Worm (Caenorhabditis elegans) whole organism, L4 larva: Measurements from ENCODE around the gene C01G12.5.

Experiments
- F26F4.8 ChIP-seq: fragments of 200-800 bp; sonication (Bioruptor generic); conservative IDR thresholded peaks from 2 replicates; pipeline ENCODE4 v1.3.6; 2022; ENCODE audit warnings: missing genetic modification characterization, missing compliant biosample characterization
- R02D3.7 ChIP-seq: fragments of 150-350 bp; sonication (generic microtip); optimal IDR thresholded peaks from 3 replicates; lab custom pipeline; 2014; ENCODE audit warnings: missing biosample characterization, missing genetic modification characterization
- T20F7.1 ChIP-seq: fragments of 200-800 bp; sonication (Bioruptor generic); optimal IDR thresholded peaks from 2 replicates; lab custom pipeline; 2018; ENCODE audit warnings: mild to moderate bottlenecking, missing genetic modification characterization, missing compliant biosample characterization
- T26A8.4 ChIP-seq: fragments of 200-800 bp; sonication (Bioruptor generic); IDR thresholded peaks from 2 replicates; pipeline ENCODE4 v1.3.6; 2022; ENCODE audit warnings: missing genetic modification characterization, missing compliant biosample characterization
- Y5F2A.4 ChIP-seq: fragments of 200-800 bp; sonication (Bioruptor generic); optimal IDR thresholded peaks from 2 replicates; lab custom pipeline; 2018; ENCODE audit warnings: mild to moderate bottlenecking, missing genetic modification characterization, missing compliant biosample characterization
- aha-1 ChIP-seq: fragments of 150-350 bp; peaks from one replicate; lab custom pipeline; 2014; ENCODE audit warnings: missing biosample characterization, missing genetic modification characterization
- ama-1 ChIP-seq: fragments of 150-350 bp; optimal IDR thresholded peaks from 2 replicates; lab custom pipeline; 2014; ENCODE audit warnings: inconsistent platforms, mixed read lengths
- ceh-20 ChIP-seq: fragments of 200-800 bp; sonication (Bioruptor generic); IDR thresholded peaks from 2 replicates; pipeline ENCODE4 v1.3.6; 2022; ENCODE audit warnings: missing genetic modification reagents, missing genetic modification characterization, missing compliant biosample characterization
- ceh-32 ChIP-seq: sonication (generic microtip); optimal IDR thresholded peaks from 2 replicates; lab custom pipeline; 2016; ENCODE audit warnings: mild to moderate bottlenecking, missing genetic modification characterization, missing compliant biosample characterization; ENCODE audit not compliant: poor library complexity
- ceh-44 ChIP-seq: fragments of 200-800 bp; sonication (Bioruptor generic); IDR thresholded peaks from 2 replicates; pipeline ENCODE4 v1.3.6; 2022; ENCODE audit warnings: missing genetic modification reagents, missing genetic modification characterization, missing compliant biosample characterization
- daf-16 ChIP-seq, 3 experiments: sonication (generic microtip); optimal IDR thresholded peaks; 2 replicates each; lab custom pipeline; 2016 to 2017; ENCODE audit warnings: missing genetic modification characterization in 3 of 3, missing genetic modification reagents in 3 of 3, mild to moderate bottlenecking in 2 of 3, missing compliant biosample characterization in 2 of 3, missing biosample characterization in 1 of 3, moderate library complexity in 1 of 3
- daf-8 ChIP-seq: fragments of 200-800 bp; sonication (Bioruptor generic); IDR thresholded peaks from 2 replicates; pipeline ENCODE4 v1.3.6; 2022; ENCODE audit warnings: missing genetic modification characterization, missing compliant biosample characterization
- dmd-8 ChIP-seq: fragments of 200-800 bp; sonication (Bioruptor generic); IDR thresholded peaks from 2 replicates; pipeline ENCODE4 v1.3.6; 2022; ENCODE audit warnings: missing genetic modification characterization, missing compliant biosample characterization
- dpl-1 ChIP-seq: fragments of 150-350 bp; optimal IDR thresholded peaks from 2 replicates; lab custom pipeline; 2014; ENCODE audit warnings: missing biosample characterization, missing genetic modification reagents, missing genetic modification characterization
- egl-43 ChIP-seq: fragments of 200-800 bp; sonication (Bioruptor generic); IDR thresholded peaks from 2 replicates; pipeline ENCODE4 v1.3.6; 2022; ENCODE audit warnings: missing genetic modification reagents, missing genetic modification characterization, missing compliant biosample characterization
- hlh-30 ChIP-seq: sonication (generic microtip); optimal IDR thresholded peaks from 2 replicates; lab custom pipeline; 2017; ENCODE audit warnings: antibody characterized with exemption, mild to moderate bottlenecking, missing genetic modification characterization, missing compliant biosample characterization; ENCODE audit not compliant: insufficient read depth
- jun-1 ChIP-seq: fragments of 150-350 bp; optimal IDR thresholded peaks from 2 replicates; lab custom pipeline; 2014; ENCODE audit warnings: missing biosample characterization, missing genetic modification reagents, missing genetic modification characterization
- lin-1 ChIP-seq: fragments of 200-800 bp; sonication (Bioruptor generic); IDR thresholded peaks from 2 replicates; pipeline ENCODE4 v1.3.6; 2022; ENCODE audit warnings: missing genetic modification reagents, missing genetic modification characterization, missing compliant biosample characterization
- lin-39 ChIP-seq: fragments of 150-350 bp; optimal IDR thresholded peaks from 2 replicates; lab custom pipeline; 2014; ENCODE audit warnings: missing biosample characterization, missing genetic modification reagents, missing genetic modification characterization
- madf-5 ChIP-seq, 2 experiments: fragments of 200-800 bp; sonication (Bioruptor generic); IDR thresholded peaks; 2 replicates each; pipeline ENCODE4 v1.3.6; 2022; ENCODE audit warnings: missing compliant biosample characterization in 2 of 2, missing genetic modification characterization in 2 of 2
- mdl-1 ChIP-seq, 2 experiments: fragments of 150-350 bp in 1 of 2; sonication (generic microtip) in 1 of 2; optimal IDR thresholded peaks; 2 replicates each; lab custom pipeline; 2014 to 2017; ENCODE audit warnings: missing biosample characterization in 2 of 2, missing genetic modification characterization in 2 of 2
- mdt-29 ChIP-seq: fragments of 200-800 bp; sonication (Bioruptor generic); IDR thresholded peaks from 2 replicates; pipeline ENCODE4 v1.3.6; 2022; ENCODE audit warnings: missing genetic modification reagents, missing genetic modification characterization, missing compliant biosample characterization
- mxl-3 ChIP-seq: fragments of 200-800 bp; sonication (Bioruptor generic); optimal IDR thresholded peaks from 2 replicates; lab custom pipeline; 2018; ENCODE audit warnings: mild to moderate bottlenecking, missing genetic modification characterization, missing compliant biosample characterization
- nhr-102 ChIP-seq: sonication (generic microtip); optimal IDR thresholded peaks from 2 replicates; lab custom pipeline; 2016; ENCODE audit warnings: mild to moderate bottlenecking, missing genetic modification characterization, moderate library complexity, missing compliant biosample characterization
- nhr-11 ChIP-seq: fragments of 150-350 bp; optimal IDR thresholded peaks from 2 replicates; lab custom pipeline; 2014; ENCODE audit warnings: missing biosample characterization, missing genetic modification characterization
- nhr-237 ChIP-seq: sonication (generic microtip); optimal IDR thresholded peaks from 2 replicates; lab custom pipeline; 2017; ENCODE audit warnings: missing biosample characterization, missing genetic modification characterization
- nhr-42 ChIP-seq: fragments of 200-800 bp; sonication (Bioruptor generic); IDR thresholded peaks from 2 replicates; pipeline ENCODE4 v1.3.6; 2022; ENCODE audit warnings: missing genetic modification characterization, missing compliant biosample characterization
- nhr-6 ChIP-seq: fragments of 150-350 bp; optimal IDR thresholded peaks from 2 replicates; lab custom pipeline; 2014; ENCODE audit warnings: missing biosample characterization, missing genetic modification characterization
- php-3 ChIP-seq: fragments of 200-800 bp; sonication (Bioruptor generic); IDR thresholded peaks from 2 replicates; pipeline ENCODE4 v1.3.6; 2022; ENCODE audit warnings: missing genetic modification reagents, missing genetic modification characterization, missing compliant biosample characterization
- rbr-2 ChIP-seq: sonication (generic microtip); optimal IDR thresholded peaks from 2 replicates; lab custom pipeline; 2016; ENCODE audit warnings: missing genotype, missing genetic modification characterization, missing compliant biosample characterization
- set-16 ChIP-seq: fragments of 200-800 bp; sonication (Bioruptor generic); IDR thresholded peaks from 2 replicates; pipeline ENCODE4 v1.3.6; 2022; ENCODE audit warnings: missing genetic modification reagents, missing genetic modification characterization, missing compliant biosample characterization
- snpc-4 ChIP-seq: fragments of 150-350 bp; optimal IDR thresholded peaks from 2 replicates; lab custom pipeline; 2014; ENCODE audit warnings: missing biosample characterization, missing genetic modification characterization
- tag-97 ChIP-seq: fragments of 200-800 bp; sonication (Bioruptor generic); IDR thresholded peaks from 2 replicates; pipeline ENCODE4 v1.3.6; 2022; ENCODE audit warnings: missing genetic modification characterization, missing compliant biosample characterization
- unc-39 ChIP-seq: sonication (generic microtip); optimal IDR thresholded peaks from 2 replicates; lab custom pipeline; 2017; ENCODE audit warnings: missing biosample characterization, missing genetic modification characterization
- unc-62 ChIP-seq, 3 experiments: fragments of 150-350 bp in 1 of 3; sonication (generic microtip); optimal IDR thresholded peaks in 2 of 3; peaks in 1 of 3; 1 replicate in 1 of 3; 2 replicates in 2 of 3; lab custom pipeline; 2014 to 2017; ENCODE audit warnings: missing biosample characterization in 3 of 3, missing genetic modification characterization in 3 of 3, missing genetic modification reagents in 3 of 3, missing genotype in 1 of 3

C01G12.5 gene

ce11 chrII:14609297-14609937, 22.1 kb upstream of the C01G12.5 start:
- TF ChIP-seq madf-5 (GFP tag; IDR thresholded peaks at IDR 0.05; lab: Robert Waterston, UW) (0 out of 4 replicates have a peak, but pooled peaks of 1 of the 2 experiments have one; percentile 54), nhr-11 (tag; lab: Kevin White, UChicago) (no peak), ama-1 (lab: Kevin White, UChicago) (peak; percentile 66), dmd-8 (GFP tag; lab: Robert Waterston, UW) (0 out of 2 replicates have a peak, but pooled peaks have one; percentile 35), T20F7.1 (GFP tag; lab: Kevin White, UChicago) (no peak), aha-1 (tag; lab: Kevin White, UChicago) (peak; percentile 96), nhr-42 (GFP tag; lab: Robert Waterston, UW) (no peak), T26A8.4 (0 out of 2 replicates have a peak, but pooled peaks have one; percentile 18)

ce11 chrII:14608508-14608907, 21.2 kb upstream of the C01G12.5 start:
- TF ChIP-seq aha-1 (tag; lab: Kevin White, UChicago), result peak; percentile 86
- TF ChIP-seq daf-8 (GFP tag; lab: Robert Waterston, UW), result no peak
- no peak for TF ChIP-seq T26A8.4
- TF ChIP-seq ceh-20 (GFP tag; lab: Robert Waterston, UW), result no peak
- no peak for TF ChIP-seq nhr-102 (tag; lab: Kevin White, UChicago)
- no peak for TF ChIP-seq nhr-237 (tag; lab: Kevin White, UChicago)
- TF ChIP-seq F26F4.8 (GFP tag; lab: Robert Waterston, UW), result no peak
- TF ChIP-seq ceh-32 (tag; lab: Kevin White, UChicago), result no peak
- no peak for TF ChIP-seq mxl-3 (GFP tag; lab: Kevin White, UChicago)
- no peak for TF ChIP-seq rbr-2 (tag; lab: Kevin White, UChicago)
- TF ChIP-seq dpl-1 (GFP tag; lab: Kevin White, UChicago), result no peak
- no peak for TF ChIP-seq egl-43
- no peak for TF ChIP-seq mdl-1 (tag; optimal IDR thresholded peaks at IDR 0.05; lab: Kevin White, UChicago)
- TF ChIP-seq nhr-42 (GFP tag; lab: Robert Waterston, UW), result 0 out of 2 replicates have a peak, but pooled peaks have one; percentile 55
- no peak for TF ChIP-seq R02D3.7
- TF ChIP-seq lin-1 (GFP tag; lab: Robert Waterston, UW), result no peak
- peak; percentile 6 for TF ChIP-seq nhr-6 (tag; lab: Kevin White, UChicago)
- TF ChIP-seq unc-62 (GFP tag; optimal IDR thresholded peaks at IDR 0.05 in 1 of 2; lab: Kevin White, UChicago), result peak in 1 of 2 experiments; percentile 50
- no peak for TF ChIP-seq unc-62 (tag; optimal IDR thresholded peaks at IDR 0.05; lab: Kevin White, UChicago)
- peak; percentile 79 for TF ChIP-seq ama-1 (lab: Kevin White, UChicago)
- TF ChIP-seq, all 104 proteins: peak for 5

- TF ChIP-seq nhr-102 (tag; lab: Kevin White, UChicago) (no peak), rbr-2 (tag; lab: Kevin White, UChicago) (no peak), hlh-30 (tag; lab: Kevin White, UChicago) (no peak), nhr-11 (tag; lab: Kevin White, UChicago) (no peak), snpc-4 (tag; lab: Kevin White, UChicago) (no peak), php-3 (GFP tag; lab: Robert Waterston, UW) (no peak), lin-39 (tag; lab: Kevin White, UChicago) (no peak), nhr-6 (tag; lab: Kevin White, UChicago) (no peak), Y5F2A.4 (GFP tag; lab: Kevin White, UChicago) (no peak), ceh-44 (no peak), lin-1 (GFP tag; lab: Robert Waterston, UW) (no peak), mdt-29 (GFP tag; lab: Robert Waterston, UW) (no peak), jun-1 (tag; lab: Kevin White, UChicago) (no peak), T26A8.4 (no peak)
Measured at ce11 chrII:14606172-14606571, 18.9 kb upstream of the C01G12.5 start, which contains the start of gene arl-3. Gene arl-3, plus strand, starts transcription at chrII:14606472.

ce11 chrII:14605479-14605878, 18.2 kb upstream of the C01G12.5 start, which contains the start of gene F19H8.2:
Gene F19H8.2, minus strand, starts transcription at chrII:14605869.
- no peak for TF ChIP-seq set-16 (GFP tag; lab: Robert Waterston, UW)
- peak; percentile 4 for TF ChIP-seq nhr-6 (tag; lab: Kevin White, UChicago)
- TF ChIP-seq daf-16 (GFP tag; optimal IDR thresholded peaks at IDR 0.05; lab: Kevin White, UChicago), result no peak
- TF ChIP-seq daf-16 (tag; optimal IDR thresholded peaks at IDR 0.05; lab: Kevin White, UChicago), result peak; percentile 19
- peak; percentile 66 for TF ChIP-seq aha-1 (tag; lab: Kevin White, UChicago)
- no peak for TF ChIP-seq T20F7.1 (GFP tag; lab: Kevin White, UChicago)
- TF ChIP-seq tag-97 (GFP tag; lab: Robert Waterston, UW), result no peak
- peak in 1 of 2 experiments; percentile 1 for TF ChIP-seq unc-62 (GFP tag; optimal IDR thresholded peaks at IDR 0.05 in 1 of 2; lab: Kevin White, UChicago)
- TF ChIP-seq unc-62 (tag; optimal IDR thresholded peaks at IDR 0.05; lab: Kevin White, UChicago), result no peak
- TF ChIP-seq unc-39 (tag; lab: Kevin White, UChicago), result no peak
- TF ChIP-seq, all 104 proteins: peak for 4
